Fruit fly (Drosophila melanogaster): ENCODE data around the gene Prp40.
A peak's percentile ranks its signal among the peaks of the same experiment; 100 is the strongest.

Prp40 gene

DNA sequence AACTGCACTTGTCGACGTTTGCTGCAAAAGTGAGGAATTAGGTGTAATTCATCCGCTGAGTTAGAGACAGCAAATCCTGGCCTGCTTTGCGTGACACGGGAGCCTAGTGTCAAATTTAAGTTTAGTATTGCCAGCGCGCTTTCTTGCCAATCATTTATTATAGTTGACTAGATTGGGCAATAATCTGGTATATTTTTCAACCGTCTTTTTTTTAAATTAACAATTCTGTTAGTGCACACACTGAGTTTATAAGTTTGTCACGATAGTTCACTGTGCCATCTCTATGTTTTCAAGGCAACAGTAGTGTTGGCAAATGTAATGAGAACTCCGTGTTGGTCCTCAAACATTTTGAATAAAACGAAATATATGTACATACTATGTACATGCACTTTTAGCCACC, 46.2 kb upstream of the Prp40 start, which contains the start of the genes CG9641 and CG3165 (continued):
- TF ChIP-seq slp2 (GFP tag; optimal IDR thresholded peaks at IDR 0.05), result peak; percentile 82
- peak; percentile 88 for TF ChIP-seq maf-S (GFP tag; optimal IDR thresholded peaks at IDR 0.05)
- peak; percentile 91 for TF ChIP-seq sug (tag; optimal IDR thresholded peaks at IDR 0.05)
- TF ChIP-seq bigmax (GFP tag; optimal IDR thresholded peaks at IDR 0.05), result no peak
- TF ChIP-seq CG15269 (tag; optimal IDR thresholded peaks at IDR 0.05), result no peak
- TF ChIP-seq CG6272 (GFP tag; IDR thresholded peaks at IDR 0.05), result peak; percentile 85
- peak; percentile 84 for TF ChIP-seq dmrt11E (tag; optimal IDR thresholded peaks at IDR 0.05)
- peak; percentile 70 for TF ChIP-seq NC2α (GFP tag; optimal IDR thresholded peaks at IDR 0.05)
- TF ChIP-seq nerfin-1 (tag; optimal IDR thresholded peaks at IDR 0.05), result peak; percentile 83
- TF ChIP-seq slou (GFP tag; optimal IDR thresholded peaks at IDR 0.05), result peak; percentile 70
- peak; percentile 61 for TF ChIP-seq CG2202 (tag; optimal IDR thresholded peaks at IDR 0.05)
- peak; percentile 80 for TF ChIP-seq bcd (GFP tag; optimal IDR thresholded peaks at IDR 0.05)
- TF ChIP-seq H15 (GFP tag; IDR thresholded peaks at IDR 0.05), result peak; percentile 74; the same call in 2 of the 3 replicates
- peak; percentile 76; the same call in 1 of the 2 replicates for TF ChIP-seq klu (GFP tag; IDR thresholded peaks at IDR 0.05)
- TF ChIP-seq tx (GFP tag; optimal IDR thresholded peaks at IDR 0.05), result peak; percentile 87
- peak in 1 of 2 experiments; percentile 44 for TF ChIP-seq insv (GFP tag; optimal IDR thresholded peaks at IDR 0.05)
- no peak; the same call in 1 of the 2 replicates for TF ChIP-seq Ravus (GFP tag; IDR thresholded peaks at IDR 0.05)
- TF ChIP-seq Antp (GFP tag; optimal IDR thresholded peaks at IDR 0.05), result peak; percentile 92
- TF ChIP-seq lola (GFP tag; optimal IDR thresholded peaks at IDR 0.05), result peak in 1 of 3 experiments; percentile 84
- TF ChIP-seq Lhr (GFP tag; optimal IDR thresholded peaks at IDR 0.05), result no peak
- TF ChIP-seq bsh (GFP tag; optimal IDR thresholded peaks at IDR 0.05), result peak; percentile 77 to 85
- peak; percentile 9 for TF ChIP-seq wek (GFP tag; optimal IDR thresholded peaks at IDR 0.05)
- peak; percentile 82 for TF ChIP-seq CG4282 (GFP tag; optimal IDR thresholded peaks at IDR 0.05)
- no peak for TF ChIP-seq rib (GFP tag; IDR thresholded peaks at IDR 0.05)
- peak; percentile 98 for TF ChIP-seq Sry-δ (GFP tag; optimal IDR thresholded peaks at IDR 0.05)
- TF ChIP-seq Hr3 (GFP tag; optimal IDR thresholded peaks at IDR 0.05), result peak; percentile 82
- TF ChIP-seq CG4617 (GFP tag; optimal IDR thresholded peaks at IDR 0.05; ENCODE audit: borderline replicate concordance), result peak; percentile 86
- no peak for TF ChIP-seq CG6813 (GFP tag; optimal IDR thresholded peaks at IDR 0.05)
- TF ChIP-seq gro (GFP tag; optimal IDR thresholded peaks at IDR 0.05), result peak; percentile 92
- TF ChIP-seq her (GFP tag; optimal IDR thresholded peaks at IDR 0.05), result peak; percentile 80
- TF ChIP-seq CG16779 (GFP tag; IDR thresholded peaks at IDR 0.05), result peak; percentile 76; the same call in 1 of the 2 replicates
- TF ChIP-seq gsb (GFP tag; IDR thresholded peaks at IDR 0.05), result peak; percentile 66; the same call in 1 of the 2 replicates
- TF ChIP-seq az2 (GFP tag; optimal IDR thresholded peaks at IDR 0.05), result peak; percentile 89
- no peak; the same call in 1 of the 2 replicates for TF ChIP-seq CG4360 (GFP tag; IDR thresholded peaks at IDR 0.05)
- TF ChIP-seq prd (optimal IDR thresholded peaks at IDR 0.05), result no peak
- TF ChIP-seq prd (GFP tag; IDR thresholded peaks at IDR 0.05), result peak; percentile 90
- TF ChIP-seq trh (GFP tag; optimal IDR thresholded peaks at IDR 0.05), result peak; percentile 53
- peak; percentile 86 for TF ChIP-seq ken (GFP tag; IDR thresholded peaks at IDR 0.05)
- TF ChIP-seq repo (GFP tag; optimal IDR thresholded peaks at IDR 0.05), result peak; percentile 72
- TF ChIP-seq toy (GFP tag; IDR thresholded peaks at IDR 0.05), result no peak
- TF ChIP-seq CG13894 (tag; optimal IDR thresholded peaks at IDR 0.05), result peak; percentile 86
- peak; percentile 60; the same call in 1 of the 2 replicates for TF ChIP-seq dan (GFP tag; IDR thresholded peaks at IDR 0.05)
- TF ChIP-seq CG8359 (GFP tag; optimal IDR thresholded peaks at IDR 0.05; ENCODE audit: borderline replicate concordance), result peak; percentile 51
- peak; percentile 71 for TF ChIP-seq Aef1 (GFP tag; IDR thresholded peaks at IDR 0.05)
- TF ChIP-seq CG1233 (GFP tag; optimal IDR thresholded peaks at IDR 0.05), result peak; percentile 65
- no peak for TF ChIP-seq D19B (GFP tag; optimal IDR thresholded peaks at IDR 0.05)
- no peak for TF ChIP-seq gsb-n (tag; optimal IDR thresholded peaks at IDR 0.05)
- peak; percentile 89 for TF ChIP-seq CG7786 (GFP tag; optimal IDR thresholded peaks at IDR 0.05)
- no peak for TF ChIP-seq D (optimal IDR thresholded peaks at IDR 0.05)
- TF ChIP-seq D (GFP tag; optimal IDR thresholded peaks at IDR 0.05), result peak; percentile 72
- TF ChIP-seq esg (GFP tag; conservative IDR thresholded peaks at IDR 0.05), result peak; percentile 69
